Fruit fly (Drosophila melanogaster) whole organism, embryonic: ENCODE measurements around the gene Mob3.

Experiments
- C15 ChIP-seq: fragments of 200-800 bp; sonication (Bioruptor generic); IDR thresholded peaks from 3 replicates; pipeline ENCODE4 v1.3.6; 2022; ENCODE audit warnings: missing biosample characterization, missing genetic modification characterization
- CG10366 ChIP-seq: fragments of 200-800 bp; sonication (Bioruptor generic); IDR thresholded peaks from 2 replicates; pipeline ENCODE4 v1.3.6; 2022; ENCODE audit warnings: missing biosample characterization, missing genetic modification characterization
- CG10431 ChIP-seq: fragments of 200-800 bp; sonication (Bioruptor generic); optimal IDR thresholded peaks from 3 replicates; lab custom pipeline; 2018; ENCODE audit warnings: missing biosample characterization, mild to moderate bottlenecking, missing genetic modification characterization
- CG10565 ChIP-seq: fragments of 200-800 bp; sonication (Bioruptor generic); optimal IDR thresholded peaks from 3 replicates; lab custom pipeline; 2016; ENCODE audit warnings: missing biosample characterization, mild to moderate bottlenecking, missing genetic modification characterization
- CG15479 ChIP-seq: fragments of 200-800 bp; sonication (Bioruptor generic); optimal IDR thresholded peaks from 3 replicates; lab custom pipeline; 2019; ENCODE audit warnings: missing biosample characterization, mild to moderate bottlenecking, missing genetic modification characterization, moderate library complexity
- CG17385 ChIP-seq: fragments of 200-800 bp; sonication (Bioruptor generic); optimal IDR thresholded peaks from 3 replicates; lab custom pipeline; 2018; ENCODE audit warnings: missing biosample characterization, mild to moderate bottlenecking, missing genetic modification characterization
- CG1792 ChIP-seq: fragments of 200-800 bp; sonication (Bioruptor generic); optimal IDR thresholded peaks from 2 replicates; lab custom pipeline; 2016; ENCODE audit warnings: missing biosample characterization, missing genetic modification characterization
- CG2678 ChIP-seq: fragments of 200-800 bp; sonication (Bioruptor generic); optimal IDR thresholded peaks from 3 replicates; lab custom pipeline; 2019; ENCODE audit warnings: missing biosample characterization, mild to moderate bottlenecking, missing genetic modification characterization, moderate library complexity
- CG32767 ChIP-seq: fragments of 200-800 bp; sonication (Bioruptor generic); IDR thresholded peaks from 2 replicates; pipeline ENCODE4 v1.3.6; 2022; ENCODE audit warnings: missing biosample characterization, missing genetic modification characterization
- CG3281 ChIP-seq: fragments of 200-800 bp; sonication (Bioruptor generic); optimal IDR thresholded peaks from 3 replicates; lab custom pipeline; 2017; ENCODE audit warnings: missing biosample characterization, mild to moderate bottlenecking, missing genetic modification characterization
- CG34376 ChIP-seq: fragments of 200-800 bp; sonication (Bioruptor generic); optimal IDR thresholded peaks from 2 replicates; lab custom pipeline; 2018; ENCODE audit warnings: missing biosample characterization, mild to moderate bottlenecking, missing genetic modification characterization
- CG4424 ChIP-seq: fragments of 200-800 bp; sonication (Bioruptor generic); optimal IDR thresholded peaks from 3 replicates; lab custom pipeline; 2016; ENCODE audit warnings: missing biosample characterization, missing genetic modification characterization
- CG8089 ChIP-seq: fragments of 200-800 bp; sonication (Bioruptor generic); optimal IDR thresholded peaks from 3 replicates; lab custom pipeline; 2016; ENCODE audit warnings: missing biosample characterization, missing genetic modification characterization
- CG9932 ChIP-seq: fragments of 200-800 bp; sonication (Bioruptor generic); IDR thresholded peaks from 2 replicates; pipeline ENCODE4 v1.3.6; 2022; ENCODE audit warnings: missing biosample characterization, missing genetic modification characterization
- CHES-1-like ChIP-seq: fragments of 200-800 bp; sonication (Bioruptor generic); optimal IDR thresholded peaks from 2 replicates; lab custom pipeline; 2016; ENCODE audit warnings: missing biosample characterization, missing genetic modification characterization
- Drgx ChIP-seq: fragments of 200-800 bp; sonication (Bioruptor generic); IDR thresholded peaks from 2 replicates; pipeline ENCODE4 v1.3.6; 2022; ENCODE audit warnings: missing biosample characterization, missing genetic modification characterization
- Ets65A ChIP-seq: fragments of 200-800 bp; sonication (Bioruptor generic); peaks from one replicate; lab custom pipeline; 2016; ENCODE audit warnings: missing biosample characterization, missing genetic modification characterization
- Ets97D ChIP-seq: fragments of 200-800 bp; sonication (Bioruptor generic); optimal IDR thresholded peaks from 3 replicates; lab custom pipeline; 2016; ENCODE audit warnings: missing biosample characterization, missing genetic modification characterization
- MESR4 ChIP-seq: fragments of 200-800 bp; sonication (Bioruptor generic); optimal IDR thresholded peaks from 2 replicates; lab custom pipeline; 2018; ENCODE audit warnings: missing biosample characterization, mild to moderate bottlenecking, missing genetic modification characterization, moderate library complexity
- Mad ChIP-seq: fragments of 200-800 bp; sonication (Bioruptor generic); optimal IDR thresholded peaks from 2 replicates; lab custom pipeline; 2016; ENCODE audit warnings: missing biosample characterization, missing genetic modification characterization
- Mrtf ChIP-seq: fragments of 200-800 bp; sonication (Bioruptor generic); IDR thresholded peaks from 3 replicates; pipeline ENCODE4 v1.3.6; 2022; ENCODE audit warnings: missing biosample characterization, missing genetic modification characterization
- NC2α ChIP-seq: fragments of 200-800 bp; sonication (Bioruptor generic); optimal IDR thresholded peaks from 2 replicates; lab custom pipeline; 2016; ENCODE audit warnings: missing biosample characterization, missing genetic modification characterization
- Nf-YA ChIP-seq: fragments of 200-800 bp; sonication (Bioruptor generic); IDR thresholded peaks from 2 replicates; pipeline ENCODE4 v1.3.6; 2022; ENCODE audit warnings: missing biosample characterization, missing genetic modification characterization
- Poxn ChIP-seq: fragments of 200-800 bp; sonication (Bioruptor generic); IDR thresholded peaks from 2 replicates; pipeline ENCODE4 v1.3.6; 2022; ENCODE audit warnings: missing biosample characterization, missing genetic modification characterization
- Side ChIP-seq: fragments of 200-800 bp; sonication (Bioruptor generic); optimal IDR thresholded peaks from 2 replicates; lab custom pipeline; 2016; ENCODE audit warnings: missing biosample characterization, missing genetic modification characterization
- Ssrp ChIP-seq: fragments of 200-800 bp; sonication (Bioruptor generic); optimal IDR thresholded peaks from 2 replicates; lab custom pipeline; 2018; ENCODE audit warnings: missing biosample characterization, mild to moderate bottlenecking, missing genetic modification characterization, moderate library complexity
- al ChIP-seq: fragments of 200-800 bp; sonication (Bioruptor generic); IDR thresholded peaks from 2 replicates; pipeline ENCODE4 v1.3.6; 2022; ENCODE audit warnings: missing biosample characterization, missing genetic modification characterization
- ase ChIP-seq: fragments of 200-800 bp; sonication (Bioruptor generic); IDR thresholded peaks from 3 replicates; pipeline ENCODE4 v1.3.6; 2022; ENCODE audit warnings: missing biosample characterization, missing genetic modification characterization
- ash1 ChIP-seq: fragments of 200-800 bp; sonication (Bioruptor generic); optimal IDR thresholded peaks from 2 replicates; lab custom pipeline; 2018; ENCODE audit warnings: missing biosample characterization, mild to moderate bottlenecking, missing genetic modification characterization
- bbx ChIP-seq: fragments of 200-800 bp; sonication (Bioruptor generic); IDR thresholded peaks from 2 replicates; pipeline ENCODE4 v1.3.6; 2022; ENCODE audit warnings: missing biosample characterization, missing genetic modification characterization; ENCODE audit not compliant: partially characterized antibody
- btn ChIP-seq: fragments of 200-800 bp; sonication (Bioruptor generic); optimal IDR thresholded peaks from 2 replicates; lab custom pipeline; 2016; ENCODE audit warnings: missing biosample characterization, missing genetic modification characterization
- cas ChIP-seq: fragments of 200-800 bp; sonication (Bioruptor generic); IDR thresholded peaks from 2 replicates; pipeline ENCODE4 v1.3.6; 2022; ENCODE audit warnings: missing biosample characterization, missing genetic modification characterization
- cg ChIP-seq: fragments of 200-800 bp; sonication (Bioruptor generic); optimal IDR thresholded peaks from 3 replicates; lab custom pipeline; 2019; ENCODE audit warnings: missing biosample characterization, mild to moderate bottlenecking, missing genetic modification characterization, moderate library complexity
- ci ChIP-seq: fragments of 200-800 bp; sonication (Bioruptor generic); IDR thresholded peaks from 3 replicates; pipeline ENCODE4 v1.3.6; 2022; ENCODE audit warnings: missing biosample characterization, missing genetic modification characterization
- eve ChIP-seq, 2 experiments: fragments of >200 bp; optimal IDR thresholded peaks; 2 replicates each; lab custom pipeline; 2017; ENCODE audit warnings: missing biosample characterization in 2 of 2, missing genetic modification characterization in 2 of 2
- eyg ChIP-seq: fragments of 200-800 bp; sonication (Bioruptor generic); optimal IDR thresholded peaks from 3 replicates; lab custom pipeline; 2016; ENCODE audit warnings: missing biosample characterization, missing genetic modification characterization
- gcm ChIP-seq: fragments of 200-800 bp; sonication (Bioruptor generic); optimal IDR thresholded peaks from 2 replicates; lab custom pipeline; 2019; ENCODE audit warnings: missing biosample characterization, mild to moderate bottlenecking, missing genetic modification characterization, moderate library complexity
- gro ChIP-seq: fragments of 200-800 bp; sonication (Bioruptor generic); optimal IDR thresholded peaks from 2 replicates; lab custom pipeline; 2016; ENCODE audit warnings: missing biosample characterization, missing genetic modification characterization
- gt ChIP-seq: fragments of 200-800 bp; sonication (Bioruptor generic); IDR thresholded peaks from 2 replicates; pipeline ENCODE4 v1.3.6; 2022; ENCODE audit warnings: missing biosample characterization, missing genetic modification characterization
- hb ChIP-seq: fragments of 200-800 bp; sonication (Bioruptor generic); IDR thresholded peaks from 3 replicates; pipeline ENCODE4 v1.3.6; 2022; ENCODE audit warnings: missing biosample characterization, missing genetic modification characterization; ENCODE audit not compliant: partially characterized antibody
- lbe ChIP-seq: fragments of 200-800 bp; sonication (Bioruptor generic); optimal IDR thresholded peaks from 2 replicates; lab custom pipeline; 2016; ENCODE audit warnings: missing biosample characterization, mild to moderate bottlenecking, missing genetic modification characterization
- lola ChIP-seq, 3 experiments: fragments of >200 bp in 2 of 3; fragments of 200-800 bp in 1 of 3; sonication (Bioruptor generic) in 1 of 3; optimal IDR thresholded peaks; 2 replicates each; lab custom pipeline; 2017 to 2019; ENCODE audit warnings: missing biosample characterization in 3 of 3, missing genetic modification characterization in 3 of 3, mild to moderate bottlenecking in 1 of 3, moderate library complexity in 1 of 3
- nerfin-1 ChIP-seq: fragments of 200-800 bp; sonication (Bioruptor generic); optimal IDR thresholded peaks from 3 replicates; lab custom pipeline; 2019; ENCODE audit warnings: missing biosample characterization, mild to moderate bottlenecking, missing genetic modification characterization, moderate library complexity
- pita ChIP-seq: fragments of 200-800 bp; sonication (Bioruptor generic); optimal IDR thresholded peaks from 2 replicates; lab custom pipeline; 2017; ENCODE audit warnings: missing biosample characterization, mild to moderate bottlenecking, missing genetic modification characterization
- rib ChIP-seq: fragments of 200-800 bp; sonication (Bioruptor generic); IDR thresholded peaks from 2 replicates; pipeline ENCODE4 v1.3.6; 2022; ENCODE audit warnings: missing biosample characterization, missing genetic modification characterization
- scrt ChIP-seq: fragments of 200-800 bp; sonication (Bioruptor generic); optimal IDR thresholded peaks from 2 replicates; lab custom pipeline; 2018; ENCODE audit warnings: missing biosample characterization, mild to moderate bottlenecking, missing genetic modification characterization, moderate library complexity
- sd ChIP-seq: fragments of 200-800 bp; sonication (Bioruptor generic); optimal IDR thresholded peaks from 3 replicates; lab custom pipeline; 2018; ENCODE audit warnings: missing biosample characterization, mild to moderate bottlenecking, missing genetic modification characterization, moderate library complexity
- sens ChIP-seq: fragments of 200-800 bp; sonication (Bioruptor generic); peaks from one replicate; lab custom pipeline; 2016; ENCODE audit warnings: missing biosample characterization, missing genetic modification characterization
- so ChIP-seq: fragments of 200-800 bp; sonication (Bioruptor generic); IDR thresholded peaks from 3 replicates; pipeline ENCODE4 v1.3.6; 2022; ENCODE audit warnings: missing biosample characterization, missing genetic modification characterization
- sob ChIP-seq: fragments of 200-800 bp; sonication (Bioruptor generic); IDR thresholded peaks from 2 replicates; pipeline ENCODE4 v1.3.6; 2022; ENCODE audit warnings: missing biosample characterization, missing genetic modification characterization
- sr ChIP-seq: fragments of 200-800 bp; sonication (Bioruptor generic); IDR thresholded peaks from 3 replicates; pipeline ENCODE4 v1.3.6; 2022; ENCODE audit warnings: missing biosample characterization, missing genetic modification characterization
- ttk ChIP-seq: fragments of 200-800 bp; sonication (Bioruptor generic); IDR thresholded peaks from 2 replicates; pipeline ENCODE4 v2.1.2; 2022; ENCODE audit warnings: missing biosample characterization, missing genetic modification characterization

Gene Mob3

dm6 chr2L:10226213-10226723 lies 38.9 kb upstream of the Mob3 start:
- no peak for TF ChIP-seq cas (GFP tag; lab: Robert Waterston, UW)
- peak; percentile 72 for TF ChIP-seq cg (GFP tag; lab: Kevin White, UChicago)
- no peak for TF ChIP-seq btn (GFP tag; lab: Kevin White, UChicago)
- TF ChIP-seq ash1 (GFP tag; lab: Kevin White, UChicago): no peak
- no peak for TF ChIP-seq lola (GFP tag; optimal IDR thresholded peaks at IDR 0.05; lab: Kevin White, UChicago)
- TF ChIP-seq bbx (GFP tag; lab: Robert Waterston, UW): no peak
- TF ChIP-seq sob (GFP tag; lab: Robert Waterston, UW): no peak
- TF ChIP-seq nerfin-1 (tag; lab: Kevin White, UChicago): peak; percentile 42
- TF ChIP-seq gcm (GFP tag; lab: Kevin White, UChicago): no peak
- no peak for TF ChIP-seq Side (GFP tag; lab: Kevin White, UChicago)
- TF ChIP-seq CG32767: 0 out of 2 replicates have a peak, but pooled peaks have one; percentile 25
- TF ChIP-seq NC2α: no peak
- no peak for TF ChIP-seq C15
- no peak for TF ChIP-seq ci (GFP tag; lab: Robert Waterston, UW)
- TF ChIP-seq Ets97D (GFP tag; lab: Kevin White, UChicago): no peak
- TF ChIP-seq rib (GFP tag; lab: Robert Waterston, UW): no peak
- no peak for TF ChIP-seq sd
- no peak for TF ChIP-seq CG4424 (GFP tag; lab: Kevin White, UChicago)
- TF ChIP-seq Ets65A (GFP tag; lab: Kevin White, UChicago): no peak
- peak; percentile 14 for TF ChIP-seq sens (GFP tag; lab: Kevin White, UChicago)
- no peak for TF ChIP-seq gro (GFP tag; lab: Kevin White, UChicago)
- TF ChIP-seq eve (GFP tag; optimal IDR thresholded peaks at IDR 0.05; lab: Kevin White, UChicago): peak in 1 of 2 experiments; percentile 81
- no peak for TF ChIP-seq CG10565 (GFP tag; lab: Kevin White, UChicago)
- peak; percentile 67 for TF ChIP-seq MESR4
- TF ChIP-seq Mrtf (GFP tag; lab: Robert Waterston, UW): no peak
- no peak for TF ChIP-seq Mad (GFP tag; lab: Kevin White, UChicago)
- no peak for TF ChIP-seq so (GFP tag; lab: Robert Waterston, UW)
- TF ChIP-seq Drgx (GFP tag; lab: Robert Waterston, UW): no peak
- TF ChIP-seq CHES-1-like: no peak
- TF ChIP-seq Poxn (GFP tag; lab: Robert Waterston, UW): no peak
- TF ChIP-seq ttk (GFP tag; lab: Robert Waterston, UW): no peak
- TF ChIP-seq CG34376: peak; percentile 10
- no peak for TF ChIP-seq CG2678 (tag; lab: Kevin White, UChicago)
- peak; percentile 16 for TF ChIP-seq lbe (GFP tag; lab: Kevin White, UChicago)
- no peak for TF ChIP-seq sr (GFP tag; lab: Robert Waterston, UW)
- TF ChIP-seq CG8089 (GFP tag; lab: Kevin White, UChicago): no peak

dm6 chr2L:10226724-10227407 lies 38.3 kb upstream of the Mob3 start, which contains the start of gene CG5708:
TSS of gene CG5708 (minus strand) at chr2L:10226808.
- TF ChIP-seq hb (GFP tag; lab: Robert Waterston, UW) (no peak), CG17385 (GFP tag; lab: Kevin White, UChicago) (no peak), CG10366 (GFP tag; lab: Robert Waterston, UW) (peak; percentile 58; the same call in 1 of the 2 replicates), CG9932 (GFP tag; lab: Robert Waterston, UW) (no peak), pita (GFP tag; lab: Kevin White, UChicago) (no peak), gt (GFP tag; lab: Robert Waterston, UW) (no peak), ase (GFP tag; lab: Robert Waterston, UW) (no peak), CG15479 (GFP tag; lab: Kevin White, UChicago) (no peak), CG1792 (GFP tag; lab: Kevin White, UChicago) (no peak), scrt (GFP tag; lab: Kevin White, UChicago) (no peak), Ssrp (tag; lab: Kevin White, UChicago) (no peak), Mad (GFP tag; lab: Kevin White, UChicago) (no peak), CG10431 (GFP tag; lab: Kevin White, UChicago) (no peak), Nf-YA (GFP tag; lab: Robert Waterston, UW) (no peak), CG3281 (GFP tag; lab: Kevin White, UChicago) (no peak), eyg (GFP tag; lab: Kevin White, UChicago) (no peak), al (GFP tag; lab: Robert Waterston, UW) (no peak)
